Fruit fly (Drosophila melanogaster): ENCODE data around the gene Dnali1.

dm6 chr3R:11872692-11873091 is 20.4 kb downstream of the Dnali1 start:
- peak; percentile 35 for TF ChIP-seq CG30403 (GFP tag; optimal IDR thresholded peaks at IDR 0.05)
- no peak for TF ChIP-seq Myb (GFP tag; optimal IDR thresholded peaks at IDR 0.05)
- no peak for TF ChIP-seq CG6854 (GFP tag; optimal IDR thresholded peaks at IDR 0.05)
- no peak for TF ChIP-seq Dip2 (GFP tag; IDR thresholded peaks at IDR 0.05)
- TF ChIP-seq Hey (tag; optimal IDR thresholded peaks at IDR 0.05): no peak
- no peak for TF ChIP-seq gfzf (GFP tag; optimal IDR thresholded peaks at IDR 0.05)
- no peak for TF ChIP-seq GATAe (GFP tag; conservative IDR thresholded peaks at IDR 0.05)
- TF ChIP-seq D19A (tag; optimal IDR thresholded peaks at IDR 0.05): peak; percentile 56
- TF ChIP-seq Hsf (GFP tag; optimal IDR thresholded peaks at IDR 0.05): no peak

Measured in whole organism, embryonic.